Fruit fly (Drosophila melanogaster) whole organism, wandering third instar larva: ENCODE data around the gene ND-24L.

Experiments
- Abd-B ChIP-seq: fragments of >200 bp; optimal IDR thresholded peaks from 2 replicates; lab custom pipeline; 2017; ENCODE audit warnings: missing biosample characterization, missing genetic modification characterization
- CG9705 ChIP-seq: fragments of 200-800 bp; sonication (Bioruptor generic); optimal IDR thresholded peaks from 2 replicates; lab custom pipeline; 2018; ENCODE audit warnings: missing biosample characterization, mild to moderate bottlenecking, missing genetic modification characterization
- CrebA ChIP-seq: fragments of 200-800 bp; sonication (Bioruptor generic); optimal IDR thresholded peaks from 2 replicates; lab custom pipeline; 2016; ENCODE audit warnings: missing biosample characterization, mild to moderate bottlenecking, missing genetic modification characterization, borderline replicate concordance
- Dfd ChIP-seq: fragments of >200 bp; optimal IDR thresholded peaks from 2 replicates; lab custom pipeline; 2017; ENCODE audit warnings: missing biosample characterization, missing genetic modification characterization
- GATAd ChIP-seq: sonication (Bioruptor generic); optimal IDR thresholded peaks from 2 replicates; lab custom pipeline; 2016; ENCODE audit warnings: missing biosample characterization, missing genetic modification characterization
- HLH106 ChIP-seq: fragments of 200-800 bp; optimal IDR thresholded peaks from 3 replicates; lab custom pipeline; 2019; ENCODE audit warnings: missing biosample characterization, mild to moderate bottlenecking, missing genetic modification characterization, moderate library complexity
- Hnf4 ChIP-seq: fragments of 200-800 bp; sonication (Bioruptor generic); optimal IDR thresholded peaks from 2 replicates; lab custom pipeline; 2016; ENCODE audit warnings: missing biosample characterization, mild to moderate bottlenecking, missing genetic modification characterization
- Hr78 ChIP-seq: fragments of >200 bp; optimal IDR thresholded peaks from 2 replicates; lab custom pipeline; 2017; ENCODE audit warnings: missing biosample characterization, missing genetic modification characterization
- Hr83 ChIP-seq: fragments of 200-300 bp; sonication (Bioruptor generic); optimal IDR thresholded peaks from 2 replicates; lab custom pipeline; 2016; ENCODE audit warnings: missing biosample characterization, mild to moderate bottlenecking, missing genetic modification characterization, moderate library complexity; ENCODE audit not compliant: poor library complexity, severe bottlenecking
- Jra ChIP-seq: sonication (Bioruptor generic); optimal IDR thresholded peaks from 2 replicates; lab custom pipeline; 2016; ENCODE audit warnings: missing biosample characterization, missing genetic modification characterization
- Myc ChIP-seq: fragments of >200 bp; optimal IDR thresholded peaks from 2 replicates; lab custom pipeline; 2017
- N ChIP-seq: fragments of >200 bp; optimal IDR thresholded peaks from 2 replicates; lab custom pipeline; 2018; ENCODE audit warnings: missing biosample characterization, missing external identifiers, missing genetic modification characterization
- Rel ChIP-seq, 2 experiments: fragments of 200-800 bp; sonication (Bioruptor generic) in 1 of 2; optimal IDR thresholded peaks; 2 replicates in 1 of 2; 3 replicates in 1 of 2; lab custom pipeline; 2016 to 2019; ENCODE audit warnings: mild to moderate bottlenecking in 2 of 2, missing biosample characterization in 2 of 2, missing genetic modification characterization in 2 of 2, moderate library complexity in 1 of 2
- Sp1 ChIP-seq: fragments of 200-800 bp; sonication (Bioruptor generic); optimal IDR thresholded peaks from 3 replicates; lab custom pipeline; 2019; ENCODE audit warnings: missing biosample characterization, mild to moderate bottlenecking, missing genetic modification characterization, moderate library complexity
- Vsx2 ChIP-seq: fragments of 200-300, 225-300 bp; sonication (Bioruptor generic); optimal IDR thresholded peaks from 2 replicates; lab custom pipeline; 2018; ENCODE audit warnings: missing biosample characterization, missing genetic modification characterization; ENCODE audit not compliant: partially characterized antibody
- brk ChIP-seq: fragments of 200-800 bp; sonication (Bioruptor generic); optimal IDR thresholded peaks from 2 replicates; lab custom pipeline; 2016; ENCODE audit warnings: missing biosample characterization, mild to moderate bottlenecking, missing genetic modification characterization
- dmrt93B ChIP-seq: fragments of 200-800 bp; sonication (Bioruptor generic); optimal IDR thresholded peaks from 2 replicates; lab custom pipeline; 2018; ENCODE audit warnings: missing biosample characterization, mild to moderate bottlenecking, missing genetic modification characterization
- dsf ChIP-seq: sonication (Bioruptor generic); optimal IDR thresholded peaks from 2 replicates; lab custom pipeline; 2016; ENCODE audit warnings: missing biosample characterization, missing genetic modification characterization, borderline replicate concordance
- ey ChIP-seq: fragments of 200-800 bp; sonication (Bioruptor generic); optimal IDR thresholded peaks from 2 replicates; lab custom pipeline; 2016; ENCODE audit warnings: missing biosample characterization, missing genetic modification characterization
- foxo ChIP-seq, 2 experiments: fragments of 200-800 bp; sonication (Bioruptor generic); optimal IDR thresholded peaks; 2 replicates in 1 of 2; 3 replicates in 1 of 2; lab custom pipeline; 2016 to 2017; ENCODE audit warnings: missing biosample characterization in 2 of 2, missing genetic modification characterization in 2 of 2
- fru ChIP-seq: fragments of 200-800 bp; sonication (Bioruptor generic); optimal IDR thresholded peaks from 3 replicates; lab custom pipeline; 2016; ENCODE audit warnings: missing biosample characterization, mild to moderate bottlenecking, missing genetic modification characterization
- h ChIP-seq: fragments of 200-800 bp; sonication (Bioruptor generic); optimal IDR thresholded peaks from 3 replicates; lab custom pipeline; 2016; ENCODE audit warnings: missing biosample characterization, mild to moderate bottlenecking, missing genetic modification characterization
- pan ChIP-seq: fragments of >200 bp; optimal IDR thresholded peaks from 2 replicates; lab custom pipeline; 2017
- rgr ChIP-seq: fragments of 200-800 bp; sonication (Bioruptor generic); optimal IDR thresholded peaks from 3 replicates; lab custom pipeline; 2016; ENCODE audit warnings: missing biosample characterization, mild to moderate bottlenecking, missing genetic modification characterization
- sage ChIP-seq: fragments of 200-800 bp; sonication (Bioruptor generic); optimal IDR thresholded peaks from 2 replicates; lab custom pipeline; 2016; ENCODE audit warnings: missing biosample characterization, mild to moderate bottlenecking, missing genetic modification characterization
- sv ChIP-seq: fragments of 200-800 bp; sonication (Bioruptor generic); optimal IDR thresholded peaks from 3 replicates; lab custom pipeline; 2016; ENCODE audit warnings: missing biosample characterization, missing genetic modification characterization
- tai ChIP-seq: sonication (Bioruptor generic); optimal IDR thresholded peaks from 2 replicates; lab custom pipeline; 2016; ENCODE audit warnings: missing biosample characterization, missing genetic modification characterization
- usp ChIP-seq: fragments of >200 bp; optimal IDR thresholded peaks from 2 replicates; lab custom pipeline; 2017; ENCODE audit warnings: missing biosample characterization, missing genetic modification characterization

The ND-24L gene

DNA sequence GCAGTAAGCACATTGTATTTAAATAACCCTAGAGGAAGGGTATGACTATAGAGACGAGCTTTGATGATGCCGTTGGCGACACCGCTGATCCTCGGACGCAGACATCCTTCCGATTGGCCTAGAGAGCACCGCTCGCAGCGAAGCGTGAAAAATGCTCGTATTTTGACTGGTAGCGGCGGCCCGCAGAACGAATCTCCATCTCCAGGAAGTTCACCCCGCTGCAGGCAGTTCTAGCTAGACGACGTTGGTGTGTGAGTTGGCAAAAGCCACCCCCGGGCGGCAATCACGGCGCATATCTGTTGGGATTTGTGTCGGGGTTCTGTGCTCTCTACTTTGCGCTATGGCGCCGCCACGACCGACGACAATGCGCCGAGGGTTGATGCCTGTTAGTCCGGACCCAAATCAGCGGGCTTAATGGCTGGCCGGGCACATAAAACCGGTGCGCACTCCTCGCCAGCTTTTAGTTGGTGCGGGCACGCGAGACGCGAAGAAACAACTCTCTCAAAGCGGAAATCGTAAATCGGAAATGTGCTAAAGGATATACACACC, 38.7 kb upstream of the ND-24L start, which contains the start of gene tap:
tap (plus strand) TSS at position 458 of the 549 bp plus-strand sequence.
- TF ChIP-seq brk (GFP tag; lab: Kevin White, UChicago) (no peak), usp (GFP tag; lab: Kevin White, UChicago) (no peak), Abd-B (no peak), CrebA (GFP tag; lab: Kevin White, UChicago) (no peak), pan (lab: Kevin White, UChicago) (no peak), Vsx2 (GFP tag; lab: Kevin White, UChicago) (no peak), foxo (GFP tag; optimal IDR thresholded peaks at IDR 0.05; lab: Kevin White, UChicago) (no peak), Hr83 (GFP tag; lab: Kevin White, UChicago) (no peak), fru (GFP tag; lab: Kevin White, UChicago) (no peak), tai (GFP tag; lab: Kevin White, UChicago) (no peak)

DNA sequence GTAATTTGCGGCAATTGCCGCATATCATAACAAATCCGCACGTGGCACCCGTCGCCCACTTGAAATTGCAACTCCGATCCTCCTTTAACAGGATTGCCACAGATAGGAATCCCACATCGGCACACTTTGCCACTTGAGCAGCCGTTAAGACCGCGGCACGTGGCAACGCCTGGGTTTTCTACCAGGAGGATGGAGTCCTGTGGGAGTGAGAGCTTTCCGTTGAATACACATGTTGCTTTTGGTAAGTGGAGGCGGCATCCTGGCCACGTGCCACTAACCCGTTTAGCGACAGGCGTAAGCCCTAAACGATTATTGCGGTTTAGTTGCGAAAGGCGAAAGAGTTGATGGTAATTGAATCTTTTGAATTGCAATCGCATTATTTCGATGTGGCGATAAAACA, 37.9 kb upstream of the ND-24L start:
- peak; percentile 37 for TF ChIP-seq Vsx2 (GFP tag; lab: Kevin White, UChicago)
- no peak for TF ChIP-seq dmrt93B (GFP tag; lab: Kevin White, UChicago)
- no peak for TF ChIP-seq ey (GFP tag; lab: Kevin White, UChicago)
- no peak for TF ChIP-seq Jra
- TF ChIP-seq sage (GFP tag; lab: Kevin White, UChicago): no peak
- TF ChIP-seq, all 38 proteins: peak for 1

DNA sequence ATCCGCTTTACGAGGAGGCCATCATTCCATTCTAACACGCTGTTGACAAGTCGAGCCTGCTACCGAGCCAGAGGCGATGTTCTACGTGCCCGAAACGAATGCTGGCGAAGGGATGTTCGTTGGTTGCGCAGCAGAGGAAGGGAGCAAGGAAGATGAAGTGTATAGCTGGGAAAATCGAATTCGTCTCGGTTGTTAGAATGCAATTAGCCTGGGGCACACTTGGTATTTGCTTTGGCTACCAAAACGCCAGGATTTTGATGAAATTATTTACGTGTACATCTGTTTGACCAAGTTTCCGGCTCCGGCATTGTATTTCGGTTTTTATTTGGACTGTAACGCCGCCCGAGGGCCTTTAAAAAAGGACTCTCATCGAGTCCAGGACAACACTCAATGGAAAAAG, 36.8 kb upstream of the ND-24L start:
- TF ChIP-seq Hnf4 (GFP tag; lab: Kevin White, UChicago): no peak
- TF ChIP-seq brk (GFP tag; lab: Kevin White, UChicago): no peak
- no peak for TF ChIP-seq CG9705 (GFP tag; lab: Kevin White, UChicago)
- TF ChIP-seq Hr78 (GFP tag; lab: Kevin White, UChicago): no peak
- no peak for TF ChIP-seq sv (GFP tag; lab: Kevin White, UChicago)
- no peak for TF ChIP-seq ey (GFP tag; lab: Kevin White, UChicago)
- TF ChIP-seq GATAd (GFP tag; lab: Kevin White, UChicago): no peak
- TF ChIP-seq sage (GFP tag; lab: Kevin White, UChicago): no peak
- TF ChIP-seq Abd-B: no peak

DNA sequence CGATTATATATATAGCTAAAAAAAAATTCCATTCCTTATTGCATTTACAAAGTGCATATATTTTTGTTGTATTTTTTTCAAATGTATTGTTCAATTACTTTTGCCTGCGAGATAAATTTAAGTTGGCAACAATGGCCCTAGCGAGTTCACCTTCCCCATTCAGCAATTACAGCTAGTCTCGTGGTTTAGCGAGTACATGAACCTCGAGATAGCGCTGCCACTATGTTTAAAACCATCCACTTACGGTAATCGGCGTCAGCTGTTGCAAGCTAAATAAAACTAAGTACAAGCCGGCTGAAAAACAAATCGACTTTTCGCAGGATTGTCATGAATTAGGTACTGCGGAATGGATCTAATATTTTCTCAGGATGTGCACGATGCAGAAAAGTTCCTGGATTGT, 32.2 kb upstream of the ND-24L start:
- TF ChIP-seq dmrt93B (GFP tag; lab: Kevin White, UChicago): no peak
- peak; percentile 40 for TF ChIP-seq fru (GFP tag; lab: Kevin White, UChicago)
- peak; percentile 74 for TF ChIP-seq Myc (lab: Kevin White, UChicago)
- peak; percentile 28 for TF ChIP-seq rgr (GFP tag; lab: Kevin White, UChicago)

DNA sequence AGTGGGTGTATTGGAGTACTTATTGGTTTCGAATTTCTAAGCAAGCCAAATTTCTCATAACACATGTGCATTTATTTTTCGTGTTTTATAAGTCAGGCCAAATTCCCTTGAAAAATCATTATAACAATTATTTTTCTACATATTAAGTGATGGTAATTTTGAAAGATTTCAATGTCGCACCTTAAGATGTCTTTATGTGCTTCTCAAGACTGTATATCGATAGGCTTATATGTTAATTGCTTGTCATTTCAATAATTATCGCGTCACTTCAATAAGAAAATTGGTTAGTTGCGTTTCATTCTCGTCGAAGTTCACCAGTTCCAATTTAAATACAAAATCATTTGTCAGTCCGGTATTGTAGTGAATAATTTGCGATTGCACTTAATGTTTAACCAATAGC, 30.9 kb upstream of the ND-24L start, which contains the start of gene CG7692:
CG7692 (plus strand) TSS at position 301 of the 400 bp plus-strand sequence.
- no peak for TF ChIP-seq N
- no peak for TF ChIP-seq Abd-B
- no peak for TF ChIP-seq usp (GFP tag; lab: Kevin White, UChicago)
- TF ChIP-seq Vsx2 (GFP tag; lab: Kevin White, UChicago): no peak
- no peak for TF ChIP-seq dsf
- no peak for TF ChIP-seq h (GFP tag; lab: Kevin White, UChicago)
- TF ChIP-seq brk (GFP tag; lab: Kevin White, UChicago): no peak
- TF ChIP-seq Sp1: no peak
- TF ChIP-seq tai (GFP tag; lab: Kevin White, UChicago): no peak
- TF ChIP-seq sage (GFP tag; lab: Kevin White, UChicago): no peak
- TF ChIP-seq dmrt93B (GFP tag; lab: Kevin White, UChicago): no peak
- no peak for TF ChIP-seq Myc (lab: Kevin White, UChicago)
- TF ChIP-seq Rel (GFP tag; optimal IDR thresholded peaks at IDR 0.05; lab: Kevin White, UChicago): no peak
- no peak for TF ChIP-seq Rel (tag; optimal IDR thresholded peaks at IDR 0.05; lab: Kevin White, UChicago)
- TF ChIP-seq Dfd: no peak
- no peak for TF ChIP-seq HLH106 (tag; lab: Kevin White, UChicago)

DNA sequence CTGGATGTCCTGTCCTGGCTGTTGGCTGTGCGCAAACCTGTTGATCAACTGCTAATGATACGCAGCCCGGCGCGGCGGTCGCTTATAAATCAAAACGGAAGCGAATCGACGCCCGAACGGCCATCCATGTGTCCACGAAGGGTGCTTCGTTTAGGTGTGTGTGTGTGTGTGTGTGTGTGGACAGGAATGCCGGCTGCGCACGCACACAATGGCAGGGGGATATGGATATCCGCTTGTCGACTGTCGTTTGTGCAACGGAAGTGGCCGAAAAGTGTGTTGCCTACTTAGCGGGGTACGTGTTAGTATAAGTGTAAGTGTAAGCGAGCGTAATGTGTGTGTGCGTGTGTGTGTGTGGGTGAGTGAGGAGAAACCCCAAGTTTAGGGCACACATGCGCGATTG, 29.0 kb upstream of the ND-24L start, which contains the start of gene Mip:
Mip (minus strand) TSS at position 63 of the 400 bp plus-strand sequence.
- no peak for TF ChIP-seq GATAd (GFP tag; lab: Kevin White, UChicago)
- peak; percentile 51 for TF ChIP-seq Dfd
